Worm (Caenorhabditis elegans) whole organism, L4 larva: ENCODE measurements around the gene F41G4.7.

Source experiments
- mdt-29 ChIP-seq: fragments of 200-800 bp; sonication (Bioruptor generic); IDR thresholded peaks from 2 replicates; pipeline ENCODE4 v1.3.6; 2022; ENCODE audit warnings: missing genetic modification reagents, missing genetic modification characterization, missing compliant biosample characterization
- mxl-2 ChIP-seq: fragments of 200-800 bp; sonication (Bioruptor generic); conservative IDR thresholded peaks from 2 replicates; pipeline ENCODE4 v1.3.6; 2022; ENCODE audit warnings: missing genetic modification reagents, missing genetic modification characterization, missing compliant biosample characterization
- nhr-41 ChIP-seq: fragments of 200-800 bp; sonication (Bioruptor generic); IDR thresholded peaks from 2 replicates; pipeline ENCODE4 v1.3.6; 2022; ENCODE audit warnings: missing genetic modification reagents, missing genetic modification characterization, missing compliant biosample characterization
- pha-4 ChIP-seq, 2 experiments: fragments of 150-350 bp in 1 of 2; fragments of 200-800 bp in 1 of 2; sonication (Bioruptor generic) in 1 of 2; IDR thresholded peaks in 1 of 2; optimal IDR thresholded peaks in 1 of 2; 2 replicates each; pipeline versions ENCODE4 v1.3.6 to Lab custom; 2014 to 2022; ENCODE audit warnings: missing genetic modification characterization in 2 of 2, missing genetic modification reagents in 2 of 2, missing biosample characterization in 1 of 2, missing compliant biosample characterization in 1 of 2
- unc-39 ChIP-seq: sonication (generic microtip); optimal IDR thresholded peaks from 2 replicates; lab custom pipeline; 2017; ENCODE audit warnings: missing biosample characterization, missing genetic modification characterization
- unc-62 ChIP-seq, 3 experiments: fragments of 150-350 bp in 1 of 3; sonication (generic microtip); optimal IDR thresholded peaks in 2 of 3; peaks in 1 of 3; 1 replicate in 1 of 3; 2 replicates in 2 of 3; lab custom pipeline; 2014 to 2017; ENCODE audit warnings: missing biosample characterization in 3 of 3, missing genetic modification characterization in 3 of 3, missing genetic modification reagents in 3 of 3, missing genotype in 1 of 3
- zip-2 ChIP-seq: fragments of 150-350 bp; optimal IDR thresholded peaks from 2 replicates; lab custom pipeline; 2014; ENCODE audit warnings: missing biosample characterization, missing genetic modification characterization

- TF ChIP-seq unc-62 (GFP tag; optimal IDR thresholded peaks at IDR 0.05 in 1 of 2; lab: Kevin White, UChicago) = no peak
- no peak for TF ChIP-seq unc-62 (tag; optimal IDR thresholded peaks at IDR 0.05; lab: Kevin White, UChicago)
- no peak for TF ChIP-seq unc-39
- TF ChIP-seq mxl-2 = no peak
- no peak for TF ChIP-seq pha-4 (GFP tag; IDR thresholded peaks at IDR 0.05; lab: Robert Waterston, UW)
- no peak for TF ChIP-seq pha-4 (tag; optimal IDR thresholded peaks at IDR 0.05; lab: Kevin White, UChicago)
- no peak for TF ChIP-seq nhr-41 (GFP tag; lab: Robert Waterston, UW)
- TF ChIP-seq mdt-29 (GFP tag; lab: Robert Waterston, UW) = no peak
- no peak for TF ChIP-seq zip-2 (tag; lab: Kevin White, UChicago)
Observed at ce11 chrX:16865016-16865415, 28.8 kb upstream of the F41G4.7 start.
